Worm (Caenorhabditis elegans): Measurements from ENCODE around the gene T23F6.3.

T23F6.3 gene

DNA sequence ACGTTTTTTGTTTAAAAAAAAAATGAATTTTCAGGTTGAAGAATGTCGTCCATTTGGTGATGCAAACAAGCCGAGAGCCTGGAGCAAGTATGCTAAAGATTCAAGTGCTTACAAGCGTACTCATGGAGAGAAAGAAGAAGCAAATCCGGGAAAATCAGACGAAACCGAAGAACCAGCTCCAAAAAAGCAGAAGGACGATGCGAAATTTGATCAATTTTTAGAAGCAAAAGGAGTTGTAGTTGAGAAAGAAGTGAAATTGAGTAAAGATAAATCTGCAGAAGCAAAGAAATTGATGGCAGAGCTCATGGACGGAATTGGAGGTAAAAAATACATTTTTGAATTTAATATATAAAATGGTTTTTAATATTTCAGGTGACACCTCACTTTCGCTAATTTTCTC lies 668 bp upstream of the T23F6.3 start:
- TF ChIP-seq skn-1 (tag; optimal IDR thresholded peaks at IDR 0.05), result no peak

DNA sequence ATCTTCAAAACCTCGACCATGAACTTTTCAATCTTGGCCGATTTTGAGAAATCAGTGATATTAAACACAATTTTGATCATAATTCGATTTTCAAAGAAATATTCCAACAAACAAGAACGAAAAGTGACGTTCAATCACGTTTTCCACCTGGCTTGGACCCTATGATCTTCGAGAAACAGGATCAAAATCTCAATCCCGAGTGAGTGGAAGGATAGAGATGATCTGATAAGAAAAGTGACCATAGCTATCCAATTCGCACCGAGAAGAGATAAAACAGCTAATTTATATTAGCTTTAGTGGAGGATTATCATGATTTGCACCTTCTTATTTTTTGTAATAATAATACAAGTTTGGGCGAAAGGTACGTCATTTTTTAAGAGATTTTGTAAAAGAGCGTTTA lies 3.5 kb downstream of the T23F6.3 start, which contains the start of gene T23F6.2:
Gene T23F6.2 (plus strand): TSS at position 251 of the 400 bp plus-strand sequence.
- peak; percentile 53 for TF ChIP-seq nhr-43 (tag; optimal IDR thresholded peaks at IDR 0.05; ENCODE audit: poor library complexity, severe bottlenecking)
- TF ChIP-seq ZK546.5 (tag; optimal IDR thresholded peaks at IDR 0.05), result no peak
- TF ChIP-seq pha-4 (tag; optimal IDR thresholded peaks at IDR 0.05), result no peak

DNA sequence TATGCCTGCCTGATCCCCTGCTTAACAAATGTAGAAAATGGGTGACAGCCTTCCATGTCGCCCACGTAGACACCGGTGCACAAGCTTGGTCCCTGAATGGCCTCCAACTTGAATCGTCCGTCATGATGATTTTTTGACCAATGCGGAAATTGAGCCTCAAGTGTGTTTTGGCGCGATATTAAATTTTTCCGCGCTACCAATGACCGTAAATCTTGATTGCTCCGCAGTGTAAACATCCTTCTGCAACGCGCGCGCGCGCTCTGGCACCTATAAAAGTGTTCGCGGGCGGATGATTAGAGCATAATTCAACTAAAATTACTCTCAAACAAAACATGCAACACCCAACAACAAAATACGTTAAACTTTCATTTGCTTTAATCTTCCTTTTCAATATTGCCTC lies 4.9 kb downstream of the T23F6.3 start, which contains the start of gene idpp-7:
Gene idpp-7 (plus strand): TSS at position 301 of the 400 bp plus-strand sequence.
- TF ChIP-seq daf-12 (tag; optimal IDR thresholded peaks at IDR 0.05) (no peak), nhr-23 (tag; optimal IDR thresholded peaks at IDR 0.05) (no peak), nfya-1 (tag; optimal IDR thresholded peaks at IDR 0.05; ENCODE audit: insufficient read depth) (no peak), lin-15B (tag; optimal IDR thresholded peaks at IDR 0.05) (no peak), sea-2 (GFP tag; optimal IDR thresholded peaks at IDR 0.05) (no peak), nhr-43 (tag; optimal IDR thresholded peaks at IDR 0.05; ENCODE audit: poor library complexity, severe bottlenecking) (no peak), nhr-237 (tag; optimal IDR thresholded peaks at IDR 0.05) (no peak), mml-1 (tag; optimal IDR thresholded peaks at IDR 0.05) (no peak), fkh-10 (GFP tag; optimal IDR thresholded peaks at IDR 0.05) (no peak), mdl-1 (tag; optimal IDR thresholded peaks at IDR 0.05) (no peak), hmg-11 (tag; optimal IDR thresholded peaks at IDR 0.05) (no peak), ceh-82 (tag; optimal IDR thresholded peaks at IDR 0.05) (no peak), aly-2 (tag; optimal IDR thresholded peaks at IDR 0.05) (no peak), lsy-12 (tag; optimal IDR thresholded peaks at IDR 0.05) (no peak), tbx-2 (tag; optimal IDR thresholded peaks at IDR 0.05) (no peak), ztf-11 (tag; optimal IDR thresholded peaks at IDR 0.05) (no peak), nhr-67 (tag; optimal IDR thresholded peaks at IDR 0.05) (no peak)

DNA sequence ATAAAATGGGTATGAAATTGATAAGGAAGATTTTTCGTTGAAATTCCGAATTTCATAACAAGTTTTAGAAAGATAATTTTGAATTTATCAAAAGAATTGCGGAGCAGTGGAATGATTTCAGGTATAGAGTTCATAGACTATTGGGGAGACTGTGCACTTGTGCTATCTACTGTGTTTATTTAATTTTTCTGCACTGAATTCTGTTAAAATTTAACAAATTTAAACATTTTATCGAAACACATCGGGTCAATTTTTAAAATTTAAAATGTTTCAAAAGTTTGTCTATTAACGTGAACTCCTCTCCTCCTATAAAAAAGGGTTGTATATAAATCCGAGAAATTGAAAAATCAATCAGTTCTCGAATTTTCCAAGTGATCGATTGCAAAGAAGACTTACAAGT lies 7.0 kb downstream of the T23F6.3 start, which contains the start of gene C27D8.1:
Gene C27D8.1 (plus strand): TSS at position 301 of the 400 bp plus-strand sequence.
- TF ChIP-seq ceh-28 (tag; optimal IDR thresholded peaks at IDR 0.05) (no peak), elt-2 (tag; optimal IDR thresholded peaks at IDR 0.05) (peak; percentile 30)

DNA sequence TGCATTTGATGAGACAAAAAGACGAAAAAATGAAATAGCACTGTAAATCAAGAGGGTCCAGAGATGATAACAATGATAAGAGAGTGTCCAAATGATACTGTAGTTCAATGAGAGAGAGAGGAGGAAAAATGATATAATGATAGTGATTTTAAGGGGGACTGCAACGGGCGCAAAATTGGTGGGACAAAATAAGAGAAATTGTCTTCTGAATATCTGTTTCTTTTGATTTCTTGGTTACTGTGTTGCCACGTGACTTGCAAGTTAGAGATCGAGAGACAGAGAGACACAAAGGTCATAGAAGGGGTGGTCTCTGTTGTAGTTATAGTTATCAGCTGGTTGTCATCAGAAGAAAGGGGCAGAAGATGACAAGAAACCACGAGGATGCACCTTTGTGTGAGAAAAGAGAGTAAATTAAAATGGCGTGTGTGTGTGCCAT lies 8.6 kb downstream of the T23F6.3 start:
- TF ChIP-seq egl-5 (tag; optimal IDR thresholded peaks at IDR 0.05) (no peak), tbx-2 (tag; optimal IDR thresholded peaks at IDR 0.05) (no peak), sea-2 (GFP tag; optimal IDR thresholded peaks at IDR 0.05) (no peak), nhr-67 (tag; optimal IDR thresholded peaks at IDR 0.05) (no peak), nhr-28 (tag; optimal IDR thresholded peaks at IDR 0.05) (no peak), pha-4 (tag; optimal IDR thresholded peaks at IDR 0.05) (peak; percentile 32), pqm-1 (tag; optimal IDR thresholded peaks at IDR 0.05) (peak; percentile 13), nhr-12 (tag; optimal IDR thresholded peaks at IDR 0.05) (no peak), fkh-10 (GFP tag; optimal IDR thresholded peaks at IDR 0.05) (no peak), mdl-1 (tag; optimal IDR thresholded peaks at IDR 0.05) (peak; percentile 59), nfya-1 (tag; optimal IDR thresholded peaks at IDR 0.05; ENCODE audit: insufficient read depth) (peak; percentile 10), zag-1 (tag; optimal IDR thresholded peaks at IDR 0.05) (no peak), ama-1 (optimal IDR thresholded peaks at IDR 0.05) (no peak), fkh-2 (tag; optimal IDR thresholded peaks at IDR 0.05) (no peak), hmg-11 (tag; optimal IDR thresholded peaks at IDR 0.05) (no peak), ceh-28 (tag; optimal IDR thresholded peaks at IDR 0.05) (peak; percentile 36), ZK546.5 (tag; optimal IDR thresholded peaks at IDR 0.05) (no peak), nhr-76 (tag; optimal IDR thresholded peaks at IDR 0.05) (no peak), nhr-237 (tag; optimal IDR thresholded peaks at IDR 0.05) (no peak), nhr-23 (tag; optimal IDR thresholded peaks at IDR 0.05) (peak; percentile 68), nhr-11 (tag; optimal IDR thresholded peaks at IDR 0.05) (no peak), aly-2 (tag; optimal IDR thresholded peaks at IDR 0.05) (no peak), snpc-4 (tag; optimal IDR thresholded peaks at IDR 0.05) (no peak), lin-39 (tag; optimal IDR thresholded peaks at IDR 0.05) (no peak), nhr-43 (tag; optimal IDR thresholded peaks at IDR 0.05; ENCODE audit: poor library complexity, severe bottlenecking) (peak; percentile 84), ceh-16 (tag; optimal IDR thresholded peaks at IDR 0.05) (no peak), lin-15B (tag; optimal IDR thresholded peaks at IDR 0.05) (no peak), ceh-82 (tag; optimal IDR thresholded peaks at IDR 0.05) (no peak), lsy-12 (tag; optimal IDR thresholded peaks at IDR 0.05) (no peak), unc-39 (tag; optimal IDR thresholded peaks at IDR 0.05) (no peak), ztf-4 (tag; optimal IDR thresholded peaks at IDR 0.05) (no peak), eor-1 (tag; optimal IDR thresholded peaks at IDR 0.05) (no peak), fos-1 (tag; optimal IDR thresholded peaks at IDR 0.05) (no peak), ceh-9 (tag; optimal IDR thresholded peaks at IDR 0.05) (no peak), jun-1 (tag; optimal IDR thresholded peaks at IDR 0.05) (peak; percentile 54), egl-27 (tag; optimal IDR thresholded peaks at IDR 0.05) (no peak), elt-3 (tag; optimal IDR thresholded peaks at IDR 0.05) (peak in 2 of 3 experiments; percentile 89 to 90), elt-1 (tag; optimal IDR thresholded peaks at IDR 0.05) (no peak), mml-1 (tag; optimal IDR thresholded peaks at IDR 0.05) (no peak)

Measured in whole organism, L3 larva.